Worm (Caenorhabditis elegans): Measurements from ENCODE around the gene ulp-2.

- TF ChIP-seq F57C9.4 (tag; optimal IDR thresholded peaks at IDR 0.05) = no peak
- TF ChIP-seq B0261.1 (tag; optimal IDR thresholded peaks at IDR 0.05) = no peak
- no peak for TF ChIP-seq snpc-4 (GFP tag; optimal IDR thresholded peaks at IDR 0.05)
- TF ChIP-seq snpc-4 (tag; optimal IDR thresholded peaks at IDR 0.05) = no peak
- TF ChIP-seq ama-1 (optimal IDR thresholded peaks at IDR 0.05) = no peak
- TF ChIP-seq ama-1 (GFP tag; optimal IDR thresholded peaks at IDR 0.05) = no peak
- no peak for TF ChIP-seq hlh-26 (GFP tag; conservative IDR thresholded peaks at IDR 0.05)
- TF ChIP-seq lsy-27 (tag; optimal IDR thresholded peaks at IDR 0.05; ENCODE audit: borderline replicate concordance, insufficient read depth) = no peak
- TF ChIP-seq cebp-2 (GFP tag; IDR thresholded peaks at IDR 0.05) = no peak
- no peak for TF ChIP-seq unc-62 (GFP tag; optimal IDR thresholded peaks at IDR 0.05)
- no peak for TF ChIP-seq hrde-1 (tag; optimal IDR thresholded peaks at IDR 0.05; ENCODE audit: borderline replicate concordance)
- TF ChIP-seq F10E7.11 (tag; optimal IDR thresholded peaks at IDR 0.05) = no peak
- TF ChIP-seq let-526 (GFP tag; IDR thresholded peaks at IDR 0.05) = no peak
- TF ChIP-seq ztf-22 (GFP tag; optimal IDR thresholded peaks at IDR 0.05) = no peak
Measured at ce11 chrII:5001866-5002265, 42.2 kb upstream of the ulp-2 start.
